Fruit fly (Drosophila melanogaster): ENCODE measurements around the gene CG8661.

Gene CG8661

dm6 chrX:17297070-17297689 is 12.9 kb upstream of the CG8661 start (continued):
- no peak for TF ChIP-seq pan (optimal IDR thresholded peaks at IDR 0.05)
- TF ChIP-seq pan (GFP tag; optimal IDR thresholded peaks at IDR 0.05 in 1 of 2, IDR thresholded peaks at IDR 0.05 in 1 of 2): peak in 1 of 2 experiments; percentile 12
- peak; percentile 19 for TF ChIP-seq pnt (GFP tag; optimal IDR thresholded peaks at IDR 0.05)
- peak; percentile 21 for TF ChIP-seq ind (GFP tag; optimal IDR thresholded peaks at IDR 0.05)
- TF ChIP-seq CG10321 (GFP tag; IDR thresholded peaks at IDR 0.05): no peak
- no peak for TF ChIP-seq Nf-YA (GFP tag; IDR thresholded peaks at IDR 0.05)
- peak; percentile 12 for TF ChIP-seq NfI (GFP tag; optimal IDR thresholded peaks at IDR 0.05)
- no peak for TF ChIP-seq CG1647 (GFP tag; optimal IDR thresholded peaks at IDR 0.05)
- peak; percentile 59; the same call in 1 of the 2 replicates for TF ChIP-seq Awh (GFP tag; IDR thresholded peaks at IDR 0.05)
- TF ChIP-seq croc (GFP tag; conservative IDR thresholded peaks at IDR 0.05): peak; percentile 39; the same call in 1 of the 3 replicates

dm6 chrX:17296283-17297069 is 12.2 kb upstream of the CG8661 start:
- TF ChIP-seq Med (GFP tag) (peak; percentile 18), Rfx (GFP tag; IDR thresholded peaks at IDR 0.05) (0 out of 2 replicates have a peak, but pooled peaks have one; percentile 11), gro (GFP tag; optimal IDR thresholded peaks at IDR 0.05) (no peak), ci (GFP tag; IDR thresholded peaks at IDR 0.05) (0 out of 3 replicates have a peak, but pooled peaks have one; percentile 12), HLHmδ (GFP tag; optimal IDR thresholded peaks at IDR 0.05) (no peak), CG9437 (GFP tag; optimal IDR thresholded peaks at IDR 0.05) (no peak), CG6813 (GFP tag; optimal IDR thresholded peaks at IDR 0.05) (peak; percentile 21), sqz (GFP tag; optimal IDR thresholded peaks at IDR 0.05) (no peak), ash1 (GFP tag; optimal IDR thresholded peaks at IDR 0.05) (no peak), CG2120 (GFP tag; optimal IDR thresholded peaks at IDR 0.05) (no peak), CG33557 (GFP tag; optimal IDR thresholded peaks at IDR 0.05) (no peak), CG11456 (GFP tag; IDR thresholded peaks at IDR 0.05) (no peak), bbx (GFP tag; IDR thresholded peaks at IDR 0.05; ENCODE audit: partially characterized antibody) (no peak), CG8765 (GFP tag; IDR thresholded peaks at IDR 0.05) (no peak), croc (GFP tag; conservative IDR thresholded peaks at IDR 0.05) (no peak), PHDP (tag; optimal IDR thresholded peaks at IDR 0.05) (no peak), CG34376 (GFP tag; optimal IDR thresholded peaks at IDR 0.05) (no peak), CG13424 (tag; optimal IDR thresholded peaks at IDR 0.05) (no peak), zen2 (GFP tag; IDR thresholded peaks at IDR 0.05; ENCODE audit: partially characterized antibody) (no peak), CG6272 (GFP tag; IDR thresholded peaks at IDR 0.05) (no peak), CG15514 (GFP tag; optimal IDR thresholded peaks at IDR 0.05) (peak; percentile 95), CG4282 (GFP tag; optimal IDR thresholded peaks at IDR 0.05) (no peak), gt (GFP tag; IDR thresholded peaks at IDR 0.05) (no peak), aop (GFP tag; IDR thresholded peaks at IDR 0.05) (no peak), Hsf (GFP tag; optimal IDR thresholded peaks at IDR 0.05) (no peak), repo (GFP tag; optimal IDR thresholded peaks at IDR 0.05) (no peak), kni (GFP tag; optimal IDR thresholded peaks at IDR 0.05) (peak; percentile 56), crol (GFP tag; IDR thresholded peaks at IDR 0.05) (peak; percentile 43), CG6689 (GFP tag; IDR thresholded peaks at IDR 0.05) (0 out of 2 replicates have a peak, but pooled peaks have one; percentile 5), sens (GFP tag) (peak; percentile 70), Ptx1 (GFP tag; IDR thresholded peaks at IDR 0.05) (no peak), Asciz (GFP tag; optimal IDR thresholded peaks at IDR 0.05) (peak; percentile 10), Poxn (GFP tag; IDR thresholded peaks at IDR 0.05) (no peak), CG10654 (GFP tag; optimal IDR thresholded peaks at IDR 0.05) (no peak), Oli (tag; optimal IDR thresholded peaks at IDR 0.05) (no peak), Dfd (GFP tag; optimal IDR thresholded peaks at IDR 0.05) (no peak)
